Worm (Caenorhabditis elegans) whole organism, late embryonic: Measurements from ENCODE around the gene nas-23.

ENCODE experiments used
- C08G9.2 ChIP-seq: sonication (generic microtip); optimal IDR thresholded peaks from 2 replicates; lab custom pipeline; 2016; ENCODE audit warnings: mild to moderate bottlenecking, missing genetic modification characterization, moderate library complexity, missing compliant biosample characterization
- F13H6.1 ChIP-seq: sonication (generic microtip); optimal IDR thresholded peaks from 2 replicates; lab custom pipeline; 2016; ENCODE audit warnings: missing genetic modification characterization, missing compliant biosample characterization
- K09A11.1 ChIP-seq: sonication (generic microtip); optimal IDR thresholded peaks from 2 replicates; lab custom pipeline; 2017; ENCODE audit warnings: antibody characterized with exemption, mild to moderate bottlenecking, missing genetic modification characterization, missing compliant biosample characterization; ENCODE audit not compliant: insufficient read depth
- ceh-18 ChIP-seq: sonication (generic microtip); optimal IDR thresholded peaks from 2 replicates; lab custom pipeline; 2016; ENCODE audit warnings: missing genetic modification characterization, missing compliant biosample characterization
- ceh-2 ChIP-seq: sonication (generic microtip); optimal IDR thresholded peaks from 2 replicates; lab custom pipeline; 2016; ENCODE audit warnings: missing genotype, missing genetic modification characterization, missing compliant biosample characterization
- ceh-24 ChIP-seq: sonication (generic microtip); optimal IDR thresholded peaks from 2 replicates; lab custom pipeline; 2016; ENCODE audit warnings: mild to moderate bottlenecking, missing genetic modification characterization, missing compliant biosample characterization
- ceh-31 ChIP-seq: sonication (generic microtip); optimal IDR thresholded peaks from 2 replicates; lab custom pipeline; 2016; ENCODE audit warnings: missing genetic modification characterization, missing compliant biosample characterization
- ceh-34 ChIP-seq: sonication (generic microtip); optimal IDR thresholded peaks from 2 replicates; lab custom pipeline; 2016; ENCODE audit warnings: mild to moderate bottlenecking, missing genetic modification characterization, missing compliant biosample characterization
- ceh-45 ChIP-seq: fragments of 200-800 bp; sonication (Bioruptor generic); IDR thresholded peaks from 2 replicates; pipeline ENCODE4 v1.3.6; 2022; ENCODE audit warnings: missing genetic modification reagents, missing genetic modification characterization, missing compliant biosample characterization
- ceh-48 ChIP-seq: sonication (generic microtip); optimal IDR thresholded peaks from 2 replicates; lab custom pipeline; 2016; ENCODE audit warnings: missing genetic modification characterization, inconsistent platforms, missing compliant biosample characterization
- che-1 ChIP-seq: sonication (generic microtip); optimal IDR thresholded peaks from 2 replicates; lab custom pipeline; 2016; ENCODE audit warnings: mild to moderate bottlenecking, missing genetic modification characterization, missing compliant biosample characterization
- dve-1 ChIP-seq: sonication (generic microtip); optimal IDR thresholded peaks from 2 replicates; lab custom pipeline; 2017; ENCODE audit warnings: antibody characterized with exemption, mild to moderate bottlenecking, missing genetic modification characterization, missing compliant biosample characterization
- elt-2 ChIP-seq: sonication (generic microtip); optimal IDR thresholded peaks from 2 replicates; lab custom pipeline; 2016; ENCODE audit warnings: missing genetic modification reagents, missing genetic modification characterization, missing compliant biosample characterization
- elt-4 ChIP-seq: sonication (generic microtip); optimal IDR thresholded peaks from 2 replicates; lab custom pipeline; 2016; ENCODE audit warnings: missing genetic modification characterization, missing compliant biosample characterization
- ets-4 ChIP-seq: sonication (generic microtip); optimal IDR thresholded peaks from 2 replicates; lab custom pipeline; 2016; ENCODE audit warnings: missing genetic modification characterization, missing compliant biosample characterization
- eyg-1 ChIP-seq: sonication (generic microtip); optimal IDR thresholded peaks from 2 replicates; lab custom pipeline; 2016; ENCODE audit warnings: missing genotype, missing genetic modification characterization, missing compliant biosample characterization
- fkh-10 ChIP-seq: fragments of 150-350 bp; optimal IDR thresholded peaks from 2 replicates; lab custom pipeline; 2014; ENCODE audit warnings: missing biosample characterization, missing genetic modification reagents, missing genetic modification characterization
- fkh-6 ChIP-seq: sonication (generic microtip); optimal IDR thresholded peaks from 2 replicates; lab custom pipeline; 2016; ENCODE audit warnings: missing genetic modification characterization, missing compliant biosample characterization
- hlh-15 ChIP-seq: sonication (generic microtip); optimal IDR thresholded peaks from 2 replicates; lab custom pipeline; 2016; ENCODE audit warnings: missing genetic modification characterization, missing compliant biosample characterization
- lim-6 ChIP-seq: sonication (generic microtip); optimal IDR thresholded peaks from 2 replicates; lab custom pipeline; 2016; ENCODE audit warnings: missing genetic modification characterization, missing compliant biosample characterization
- lin-11 ChIP-seq: fragments of 200-800 bp; sonication (Bioruptor generic); optimal IDR thresholded peaks from 2 replicates; lab custom pipeline; 2018; ENCODE audit warnings: mild to moderate bottlenecking, missing genetic modification characterization, missing compliant biosample characterization
- mec-3 ChIP-seq: sonication (generic microtip); optimal IDR thresholded peaks from 2 replicates; lab custom pipeline; 2016; ENCODE audit warnings: borderline replicate concordance, missing genetic modification characterization, missing compliant biosample characterization
- nfya-1 ChIP-seq: sonication (generic microtip); optimal IDR thresholded peaks from 2 replicates; lab custom pipeline; 2017; ENCODE audit warnings: missing genetic modification characterization, mild to moderate bottlenecking, missing compliant biosample characterization, antibody characterized with exemption, moderate library complexity
- nhr-11 ChIP-seq: fragments of 150-350 bp; optimal IDR thresholded peaks from 2 replicates; lab custom pipeline; 2014; ENCODE audit warnings: missing biosample characterization, missing genetic modification characterization
- nhr-232 ChIP-seq: sonication (generic microtip); optimal IDR thresholded peaks from 2 replicates; lab custom pipeline; 2016; ENCODE audit warnings: missing genetic modification characterization, missing compliant biosample characterization
- npax-4 ChIP-seq: sonication (generic microtip); optimal IDR thresholded peaks from 2 replicates; lab custom pipeline; 2016; ENCODE audit warnings: missing genetic modification characterization, missing compliant biosample characterization
- pat-9 ChIP-seq: fragments of 200-800 bp; sonication (Bioruptor generic); optimal IDR thresholded peaks from 2 replicates; lab custom pipeline; 2018; ENCODE audit warnings: mild to moderate bottlenecking, missing genetic modification characterization, moderate library complexity, missing compliant biosample characterization
- pha-4 ChIP-seq: fragments of 150-350 bp; optimal IDR thresholded peaks from 2 replicates; lab custom pipeline; 2018; ENCODE audit warnings: missing biosample characterization, missing genetic modification reagents, missing genetic modification characterization
- pqm-1 ChIP-seq: sonication (generic microtip); optimal IDR thresholded peaks from 2 replicates; lab custom pipeline; 2016; ENCODE audit warnings: missing genetic modification characterization, missing compliant biosample characterization
- pros-1 ChIP-seq: fragments of 150-350 bp; optimal IDR thresholded peaks from 2 replicates; lab custom pipeline; 2014; ENCODE audit warnings: missing biosample characterization, missing genetic modification reagents, missing genetic modification characterization
- rnt-1 ChIP-seq: sonication (generic microtip); optimal IDR thresholded peaks from 2 replicates; lab custom pipeline; 2016; ENCODE audit warnings: missing genetic modification characterization, missing compliant biosample characterization
- sox-4 ChIP-seq: sonication (generic microtip); optimal IDR thresholded peaks from 2 replicates; lab custom pipeline; 2017; ENCODE audit warnings: mild to moderate bottlenecking, missing genetic modification characterization, inconsistent platforms, missing compliant biosample characterization
- syd-9 ChIP-seq: sonication (generic microtip); optimal IDR thresholded peaks from 2 replicates; lab custom pipeline; 2016; ENCODE audit warnings: mild to moderate bottlenecking, missing genetic modification characterization, moderate library complexity, missing compliant biosample characterization
- unc-3 ChIP-seq, 2 experiments: fragments of 200-800 bp in 1 of 2; sonication (Bioruptor generic) in 1 of 2; sonication (generic microtip) in 1 of 2; conservative IDR thresholded peaks in 1 of 2; optimal IDR thresholded peaks in 1 of 2; 2 replicates each; pipeline versions ENCODE4 v1.3.6 to Lab custom; 2016 to 2022; ENCODE audit warnings: missing compliant biosample characterization in 2 of 2, missing genetic modification characterization in 2 of 2, missing genetic modification reagents in 1 of 2
- unc-42 ChIP-seq: sonication (generic microtip); optimal IDR thresholded peaks from 2 replicates; lab custom pipeline; 2016; ENCODE audit warnings: missing genotype, missing genetic modification characterization, missing compliant biosample characterization
- unc-86 ChIP-seq: sonication (generic microtip); optimal IDR thresholded peaks from 2 replicates; lab custom pipeline; 2016; ENCODE audit warnings: missing genetic modification characterization, missing compliant biosample characterization
- zip-5 ChIP-seq: sonication (generic microtip); optimal IDR thresholded peaks from 2 replicates; lab custom pipeline; 2016; ENCODE audit warnings: missing genetic modification characterization, missing compliant biosample characterization

nas-23 gene

ce11 chrII:7537603-7538230 lies 44.2 kb upstream of the nas-23 start, which contains the start of gene nfi-1 (continued):
- no peak for TF ChIP-seq unc-86 (tag; lab: Kevin White, UChicago)
- TF ChIP-seq syd-9 (tag; lab: Kevin White, UChicago) = no peak
- TF ChIP-seq dve-1 (tag; lab: Kevin White, UChicago) = no peak
- no peak for TF ChIP-seq ceh-48 (tag; lab: Kevin White, UChicago)
- TF ChIP-seq npax-4 (tag; lab: Kevin White, UChicago) = no peak
- TF ChIP-seq fkh-6 (tag; lab: Kevin White, UChicago) = no peak
- no peak for TF ChIP-seq ceh-34 (tag; lab: Kevin White, UChicago)
- no peak for TF ChIP-seq pros-1 (tag; lab: Kevin White, UChicago)
- no peak for TF ChIP-seq mec-3 (tag; lab: Kevin White, UChicago)
- TF ChIP-seq nhr-232 (tag; lab: Kevin White, UChicago) = no peak
- no peak for TF ChIP-seq unc-3 (GFP tag; conservative IDR thresholded peaks at IDR 0.05; lab: Robert Waterston, UW)
- TF ChIP-seq unc-3 (tag; optimal IDR thresholded peaks at IDR 0.05; lab: Kevin White, UChicago) = no peak
- TF ChIP-seq che-1 (tag; lab: Kevin White, UChicago) = no peak
- peak; percentile 7 for TF ChIP-seq lim-6 (tag; lab: Kevin White, UChicago)
- no peak for TF ChIP-seq K09A11.1 (tag; lab: Kevin White, UChicago)
- TF ChIP-seq zip-5 (tag; lab: Kevin White, UChicago) = no peak
- no peak for TF ChIP-seq rnt-1 (tag; lab: Kevin White, UChicago)
- no peak for TF ChIP-seq pha-4
- TF ChIP-seq ceh-2 (tag; lab: Kevin White, UChicago) = peak; percentile 70
- TF ChIP-seq sox-4 = no peak
- no peak for TF ChIP-seq ceh-18 (tag; lab: Kevin White, UChicago)
- no peak for TF ChIP-seq ceh-45 (GFP tag; lab: Robert Waterston, UW)
- TF ChIP-seq lin-11 (tag; lab: Kevin White, UChicago) = no peak
- no peak for TF ChIP-seq nhr-11 (tag; lab: Kevin White, UChicago)
- TF ChIP-seq fkh-10 (GFP tag; lab: Kevin White, UChicago) = no peak

ce11 chrII:7534934-7535333 lies 41.4 kb upstream of the nas-23 start, which contains the start of gene ZK1290.13:
Gene ZK1290.13 (plus strand): TSS chrII:7535006.
- TF ChIP-seq pqm-1 (tag; lab: Kevin White, UChicago) (no peak), ceh-31 (tag; lab: Kevin White, UChicago) (no peak), fkh-6 (tag; lab: Kevin White, UChicago) (no peak), hlh-15 (no peak), unc-42 (tag; lab: Kevin White, UChicago) (no peak), zip-5 (tag; lab: Kevin White, UChicago) (no peak), pat-9 (tag; lab: Kevin White, UChicago) (no peak), F13H6.1 (no peak), nfya-1 (tag; lab: Kevin White, UChicago) (no peak), pros-1 (tag; lab: Kevin White, UChicago) (no peak)
- TF ChIP-seq, all 69 proteins: peak for 0

- TF ChIP-seq pat-9 (tag; lab: Kevin White, UChicago) (no peak), elt-4 (no peak), lim-6 (tag; lab: Kevin White, UChicago) (no peak), elt-2 (tag; lab: Kevin White, UChicago) (no peak), ceh-45 (GFP tag; lab: Robert Waterston, UW) (no peak), eyg-1 (tag; lab: Kevin White, UChicago) (no peak), ceh-24 (tag; lab: Kevin White, UChicago) (no peak), fkh-10 (GFP tag; lab: Kevin White, UChicago) (no peak), dve-1 (tag; lab: Kevin White, UChicago) (no peak), ets-4 (no peak), C08G9.2 (tag; lab: Kevin White, UChicago) (no peak), hlh-15 (no peak)
These were observed 40.9 kb upstream of the nas-23 start, which contains the start of gene wrt-10 for ce11 chrII:7534369-7534768. Gene wrt-10 (minus strand): TSS chrII:7534563.
